Worm (Caenorhabditis elegans): ENCODE results near the gene col-132.

Gene col-132

DNA sequence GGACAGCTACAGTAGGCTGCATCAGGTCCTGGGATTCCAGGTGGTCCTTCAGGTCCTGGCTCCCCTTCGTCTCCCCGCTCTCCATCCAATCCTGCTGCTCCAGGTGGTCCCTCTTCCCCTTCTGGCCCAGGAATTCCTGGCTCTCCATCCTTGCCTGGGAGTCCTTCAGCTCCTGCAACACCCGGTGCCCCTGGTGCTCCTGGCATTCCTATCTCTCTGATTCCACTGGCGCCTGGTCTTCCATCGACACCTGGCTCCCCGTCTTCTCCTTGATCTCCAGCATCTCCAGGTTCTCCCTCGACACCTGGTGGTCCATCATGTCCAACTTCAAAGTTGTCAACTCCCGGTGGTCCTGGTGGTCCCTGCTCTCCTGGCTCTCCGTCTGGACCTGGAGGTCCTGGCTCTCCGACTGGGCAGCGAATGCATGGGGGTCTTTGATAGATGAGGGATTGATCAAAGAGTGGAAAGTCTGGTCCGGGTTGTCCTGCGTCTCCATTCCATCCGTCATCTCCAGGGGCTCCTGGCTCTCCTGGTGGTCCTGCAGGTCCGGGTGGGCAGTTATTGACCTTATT, 1.1 kb downstream of the col-132 start:
- TF ChIP-seq unc-62 (GFP tag; optimal IDR thresholded peaks at IDR 0.05) = no peak

DNA sequence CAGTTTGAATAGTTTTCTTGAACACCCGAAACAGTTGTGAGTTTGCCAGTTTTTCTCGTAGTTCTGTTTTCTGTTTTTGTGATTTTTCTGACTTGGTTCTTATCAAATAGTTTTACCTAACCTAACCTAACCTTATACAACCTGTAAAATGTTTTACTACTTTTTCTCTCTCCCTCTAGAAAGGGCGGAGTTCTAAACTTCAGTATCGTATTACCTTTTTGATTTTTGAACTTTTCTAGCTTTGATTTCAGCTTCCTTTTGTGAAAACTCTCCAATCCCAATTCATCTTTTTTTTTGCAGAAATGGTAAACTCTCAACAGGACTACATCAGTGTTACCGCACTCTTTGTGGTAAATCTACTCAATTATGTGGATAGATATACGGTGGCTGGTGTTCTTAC, 4.2 kb downstream of the col-132 start, which contains the start of gene spin-2:
Gene spin-2, plus strand, starts transcription at position 301 of the 400 bp plus-strand sequence.
- no peak for TF ChIP-seq unc-62 (GFP tag; optimal IDR thresholded peaks at IDR 0.05)

DNA sequence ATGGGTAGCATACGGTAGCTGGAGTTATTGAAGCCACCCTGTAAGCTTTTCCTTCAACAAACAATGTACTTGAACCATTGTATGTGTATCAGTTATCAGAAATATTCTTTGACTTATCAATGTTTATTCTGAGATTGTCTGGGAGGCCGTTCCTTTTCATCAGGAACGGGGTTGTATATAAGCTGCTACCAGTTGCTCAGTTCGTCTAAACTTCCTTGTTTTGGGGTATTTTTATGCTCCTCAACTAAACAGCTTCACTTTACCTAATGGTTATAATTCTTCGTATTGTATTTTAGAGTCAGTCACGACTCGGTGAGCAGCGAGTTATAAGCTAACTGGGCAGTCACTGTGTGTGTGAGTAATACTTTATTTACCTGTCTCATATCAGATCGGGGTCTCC, 5.2 kb downstream of the col-132 start:
- no peak for TF ChIP-seq unc-62 (GFP tag; optimal IDR thresholded peaks at IDR 0.05)

- no peak for TF ChIP-seq unc-62 (GFP tag; optimal IDR thresholded peaks at IDR 0.05)
Measured at ce11 chrIV:13082836-13083763, 7.8 kb downstream of the col-132 start.

DNA sequence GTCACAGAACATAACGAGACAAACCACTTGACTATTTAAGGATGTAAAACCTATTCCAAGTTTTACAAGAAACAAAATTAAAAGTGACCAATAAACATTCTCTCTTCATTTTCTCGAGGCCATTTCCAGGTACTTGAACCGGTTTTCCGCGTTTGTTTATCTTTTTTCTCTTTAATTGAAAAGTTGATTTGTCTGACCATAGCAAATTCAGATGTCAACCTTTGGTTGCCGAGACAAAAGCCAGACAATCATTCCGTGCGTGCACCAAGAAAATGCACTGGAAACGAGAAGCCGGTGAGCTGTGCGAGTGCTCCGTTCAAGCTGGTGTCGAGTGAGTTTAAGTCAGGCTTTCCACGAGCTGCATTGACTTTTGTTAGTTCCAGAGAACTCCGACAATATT, 8.8 kb downstream of the col-132 start:
- TF ChIP-seq unc-62 (GFP tag; optimal IDR thresholded peaks at IDR 0.05) = no peak

- TF ChIP-seq unc-62 (GFP tag; optimal IDR thresholded peaks at IDR 0.05) = no peak
Measured at ce11 chrIV:13080861-13081260, 10.0 kb downstream of the col-132 start.

ce11 chrIV:13080185-13080584, 10.7 kb downstream of the col-132 start:
- TF ChIP-seq unc-62 (GFP tag; optimal IDR thresholded peaks at IDR 0.05) = no peak

ce11 chrIV:13079119-13079518, 11.7 kb downstream of the col-132 start, which contains the start of gene C39E9.8:
TSS of gene C39E9.8 (plus strand) at chrIV:13079446.
- TF ChIP-seq unc-62 (GFP tag; optimal IDR thresholded peaks at IDR 0.05) = no peak

DNA sequence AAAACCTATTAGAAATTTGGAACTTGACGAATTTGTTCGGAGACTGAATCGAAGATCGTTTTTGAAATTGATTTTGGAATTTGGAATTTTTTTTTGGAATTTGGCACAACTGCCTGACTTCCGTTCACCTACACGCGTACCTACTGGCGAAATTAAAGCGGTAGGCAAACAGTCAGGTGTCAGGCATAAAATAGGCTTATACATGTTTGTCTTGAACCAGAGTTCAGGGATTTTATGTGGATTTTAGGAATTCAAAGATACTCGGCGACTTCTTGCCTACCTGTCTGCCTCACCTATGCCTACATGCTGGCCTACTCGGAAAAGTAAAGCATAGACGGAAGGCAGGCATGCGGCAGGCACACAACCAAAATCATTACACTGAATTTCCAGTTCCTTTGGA, 12.5 kb downstream of the col-132 start:
- no peak for TF ChIP-seq unc-62 (GFP tag; optimal IDR thresholded peaks at IDR 0.05)

ce11 chrIV:13077694-13078093, 13.2 kb downstream of the col-132 start:
- TF ChIP-seq unc-62 (GFP tag; optimal IDR thresholded peaks at IDR 0.05) = no peak

- TF ChIP-seq unc-62 (GFP tag; optimal IDR thresholded peaks at IDR 0.05) = no peak
Measured at ce11 chrIV:13076620-13077019, 14.2 kb downstream of the col-132 start, which contains the start of gene C39E9.7. TSS of gene C39E9.7 (minus strand) at chrIV:13076720.

DNA sequence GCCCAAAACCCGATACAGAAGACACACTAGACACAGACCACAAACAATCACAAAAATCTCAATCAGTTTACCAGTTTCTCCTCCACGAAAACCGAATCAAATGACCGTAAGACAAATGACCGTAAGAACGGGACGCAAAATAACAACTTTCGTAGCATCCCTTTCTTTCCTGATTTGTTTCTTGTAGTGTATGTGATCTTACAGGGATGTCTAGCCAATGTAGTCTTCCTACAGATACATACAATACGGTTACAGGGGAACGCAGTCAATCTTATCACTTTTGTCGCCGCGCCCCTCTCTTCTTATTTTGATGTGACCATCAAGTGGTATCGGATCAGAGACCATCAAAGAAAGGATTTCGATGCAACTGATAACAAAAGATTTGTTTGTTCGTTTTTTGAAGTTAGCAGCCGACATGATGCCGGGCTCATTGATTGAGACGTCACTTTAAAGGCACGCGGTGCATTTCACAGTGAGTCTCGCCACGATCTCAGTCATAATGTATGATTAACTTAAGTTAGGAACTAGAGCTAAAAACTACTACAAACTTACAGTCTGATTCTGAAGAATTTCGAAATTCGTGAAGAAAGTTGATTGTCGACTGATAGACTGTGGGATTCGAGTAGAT, 15.1 kb downstream of the col-132 start:
- TF ChIP-seq unc-62 (GFP tag; optimal IDR thresholded peaks at IDR 0.05) = no peak

DNA sequence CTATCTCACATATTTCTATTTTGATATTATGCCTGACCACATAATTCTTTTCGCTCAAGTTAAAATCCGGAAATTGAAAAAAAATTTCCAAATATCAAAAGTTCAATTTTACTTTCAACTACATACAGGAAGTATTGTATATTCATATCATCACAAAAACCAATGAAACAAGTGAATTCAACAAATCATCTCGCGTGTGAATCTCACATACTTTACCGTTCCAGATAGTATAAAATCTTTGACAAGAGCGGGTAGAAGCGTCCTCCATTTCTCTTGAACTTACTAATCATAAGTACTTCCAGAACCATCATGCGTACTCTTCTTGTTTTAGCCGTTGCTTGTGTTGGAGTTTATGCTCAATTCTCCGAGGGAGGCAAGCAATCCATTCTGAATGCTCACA, 19.4 kb downstream of the col-132 start, which contains the start of gene scl-8:
Gene scl-8, plus strand, starts transcription at position 301 of the 400 bp plus-strand sequence.
- no peak for TF ChIP-seq unc-62 (GFP tag; optimal IDR thresholded peaks at IDR 0.05)

DNA sequence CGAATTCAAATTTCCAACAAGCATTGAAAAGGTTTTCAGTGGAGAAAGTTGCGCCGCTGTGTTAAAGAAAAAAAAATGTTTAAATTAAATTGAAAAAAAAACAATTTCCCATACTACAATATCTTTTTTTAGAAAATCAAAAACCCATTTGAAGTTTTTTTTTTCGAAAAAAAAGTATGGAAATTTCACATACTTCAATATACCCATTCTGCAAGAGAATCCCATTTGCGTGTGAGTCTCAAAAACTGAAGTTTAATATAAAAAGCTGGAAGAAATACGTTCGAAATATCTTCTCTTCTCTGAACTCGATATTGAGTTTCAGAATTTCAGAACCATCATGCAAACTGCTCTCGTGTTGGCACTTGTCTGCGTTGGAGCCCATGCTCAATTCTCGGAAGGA, 20.7 kb downstream of the col-132 start, which contains the start of gene scl-7:
Gene scl-7, plus strand, starts transcription at position 301 of the 400 bp plus-strand sequence.
- TF ChIP-seq unc-62 (GFP tag; optimal IDR thresholded peaks at IDR 0.05) = no peak

- no peak for TF ChIP-seq unc-62 (GFP tag; optimal IDR thresholded peaks at IDR 0.05)
Measured at ce11 chrIV:13068451-13068850, 22.4 kb downstream of the col-132 start, which contains the start of gene scl-6. TSS of gene scl-6 (plus strand) at chrIV:13068751.

DNA sequence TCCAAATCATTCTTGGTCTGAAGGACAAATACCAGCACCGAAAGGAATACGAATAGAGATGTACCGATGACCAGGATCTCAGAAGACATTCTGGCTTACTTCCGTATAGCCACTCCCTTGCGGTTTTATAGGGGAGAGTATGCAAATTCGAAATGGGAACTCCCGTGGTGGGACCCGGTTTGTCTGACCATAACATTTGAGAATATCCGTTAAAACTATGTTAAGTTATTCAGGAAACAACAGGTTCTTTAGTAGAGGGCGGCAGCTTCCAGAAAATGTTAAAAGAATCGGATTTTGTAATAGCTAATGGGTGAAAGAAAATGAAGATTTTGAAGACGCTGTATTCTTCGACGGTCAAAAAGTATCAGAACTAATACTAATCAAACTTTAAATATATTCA, 23.7 kb downstream of the col-132 start, which contains the start of gene col-131:
Gene col-131, minus strand, starts transcription at position 101 of the 400 bp plus-strand sequence.
- TF ChIP-seq unc-62 (GFP tag; optimal IDR thresholded peaks at IDR 0.05) = no peak
